Fruit fly (Drosophila melanogaster) whole organism, prepupa: Measurements from ENCODE around the gene cv.

Experiments used
- Blimp-1 ChIP-seq: fragments of 200-800 bp; sonication (Bioruptor generic); optimal IDR thresholded peaks from 3 replicates; lab custom pipeline; 2017; ENCODE audit warnings: missing biosample characterization, missing genetic modification characterization, mild to moderate bottlenecking, moderate library complexity, missing genetic modification reagents
- CG10669 ChIP-seq: fragments of 200-800 bp; sonication (Bioruptor generic); optimal IDR thresholded peaks from 3 replicates; lab custom pipeline; 2018; ENCODE audit warnings: missing biosample characterization, mild to moderate bottlenecking, missing genetic modification characterization, moderate library complexity
- CG11294 ChIP-seq: fragments of 200-800 bp; sonication (Bioruptor generic); IDR thresholded peaks from 2 replicates; pipeline ENCODE4 v1.3.6; 2022; ENCODE audit warnings: missing biosample characterization, missing genetic modification characterization
- CG11762 ChIP-seq: fragments of 200-800 bp; sonication (Bioruptor generic); optimal IDR thresholded peaks from 3 replicates; lab custom pipeline; 2016; ENCODE audit warnings: missing biosample characterization, missing genetic modification characterization; ENCODE audit not compliant: insufficient read depth
- CG11902 ChIP-seq: fragments of 200-800 bp; sonication (Bioruptor generic); optimal IDR thresholded peaks from 3 replicates; lab custom pipeline; 2016; ENCODE audit warnings: missing biosample characterization, missing genetic modification characterization
- CG15336 ChIP-seq: fragments of 200-800 bp; sonication (Bioruptor generic); IDR thresholded peaks from 2 replicates; pipeline ENCODE4 v1.3.6; 2022; ENCODE audit warnings: missing biosample characterization, missing genetic modification characterization
- CG1621 ChIP-seq: fragments of 200-800 bp; sonication (Bioruptor generic); optimal IDR thresholded peaks from 3 replicates; lab custom pipeline; 2018; ENCODE audit warnings: missing biosample characterization, mild to moderate bottlenecking, missing genetic modification characterization
- CG16779 ChIP-seq: fragments of 200-800 bp; sonication (Bioruptor generic); optimal IDR thresholded peaks from 3 replicates; lab custom pipeline; 2017; ENCODE audit warnings: missing biosample characterization, mild to moderate bottlenecking, missing genetic modification characterization
- CG3032 ChIP-seq: fragments of 200-800 bp; optimal IDR thresholded peaks from 2 replicates; lab custom pipeline; 2019; ENCODE audit warnings: missing biosample characterization, mild to moderate bottlenecking, missing genetic modification characterization, moderate library complexity
- CG32006 ChIP-seq: fragments of 200-800 bp; sonication (Bioruptor generic); optimal IDR thresholded peaks from 3 replicates; lab custom pipeline; 2017; ENCODE audit warnings: missing biosample characterization, mild to moderate bottlenecking, missing genetic modification characterization
- CG6163 ChIP-seq: fragments of 200-800 bp; sonication (Bioruptor generic); IDR thresholded peaks from 3 replicates; pipeline ENCODE4 v1.3.6; 2022; ENCODE audit warnings: missing biosample characterization, missing genetic modification characterization
- CG6808 ChIP-seq: fragments of 200-800 bp; sonication (Bioruptor generic); optimal IDR thresholded peaks from 3 replicates; lab custom pipeline; 2017; ENCODE audit warnings: missing biosample characterization, missing genetic modification characterization, mild to moderate bottlenecking, moderate library complexity, missing genetic modification reagents
- CG6854 ChIP-seq: fragments of 200-800 bp; sonication (Bioruptor generic); optimal IDR thresholded peaks from 2 replicates; lab custom pipeline; 2017; ENCODE audit warnings: missing biosample characterization, mild to moderate bottlenecking, missing genetic modification characterization
- CG8119 ChIP-seq: fragments of 200-800 bp; sonication (Bioruptor generic); IDR thresholded peaks from 3 replicates; pipeline ENCODE4 v1.3.6; 2022; ENCODE audit warnings: missing biosample characterization, missing genetic modification characterization
- CG9139 ChIP-seq: fragments of 200-800 bp; sonication (Bioruptor generic); optimal IDR thresholded peaks from 3 replicates; lab custom pipeline; 2017; ENCODE audit warnings: missing biosample characterization, mild to moderate bottlenecking, missing genetic modification characterization
- Eip78C ChIP-seq: fragments of 200-800 bp; sonication (Bioruptor generic); peaks from one replicate; lab custom pipeline; 2016; ENCODE audit warnings: missing biosample characterization, missing genetic modification characterization
- Eip93F ChIP-seq: fragments of 200-800 bp; sonication (Bioruptor generic); optimal IDR thresholded peaks from 2 replicates; lab custom pipeline; 2016; ENCODE audit warnings: missing biosample characterization, mild to moderate bottlenecking, missing genetic modification characterization
- Ets21C ChIP-seq: fragments of 200-800 bp; sonication (Bioruptor generic); optimal IDR thresholded peaks from 3 replicates; lab custom pipeline; 2016; ENCODE audit warnings: missing biosample characterization, missing genetic modification characterization
- Ets96B ChIP-seq: fragments of 200-800 bp; optimal IDR thresholded peaks from 2 replicates; lab custom pipeline; 2019; ENCODE audit warnings: missing biosample characterization, mild to moderate bottlenecking, missing genetic modification characterization, moderate library complexity
- Gug ChIP-seq: fragments of 200-800 bp; sonication (Bioruptor generic); IDR thresholded peaks from 2 replicates; pipeline ENCODE4 v1.3.6; 2022; ENCODE audit warnings: missing biosample characterization, missing genetic modification characterization
- Hr39 ChIP-seq: fragments of 200-800 bp; sonication (Bioruptor generic); optimal IDR thresholded peaks from 2 replicates; lab custom pipeline; 2016; ENCODE audit warnings: missing biosample characterization, missing genetic modification characterization
- Hr4 ChIP-seq: fragments of 200-800 bp; sonication (Bioruptor generic); optimal IDR thresholded peaks from 3 replicates; lab custom pipeline; 2016; ENCODE audit warnings: missing biosample characterization, missing genetic modification characterization
- Lpt ChIP-seq: fragments of 200-800 bp; sonication (Bioruptor generic); optimal IDR thresholded peaks from 3 replicates; lab custom pipeline; 2016; ENCODE audit warnings: missing biosample characterization, missing genetic modification characterization
- Met ChIP-seq: fragments of 200-800 bp; sonication (Bioruptor generic); optimal IDR thresholded peaks from 3 replicates; lab custom pipeline; 2016; ENCODE audit warnings: missing biosample characterization, missing genetic modification characterization
- OdsH ChIP-seq: fragments of 200-800 bp; sonication (Bioruptor generic); optimal IDR thresholded peaks from 3 replicates; lab custom pipeline; 2016; ENCODE audit warnings: missing biosample characterization, missing genetic modification characterization
- Smox ChIP-seq: fragments of 200-800 bp; sonication (Bioruptor generic); optimal IDR thresholded peaks from 3 replicates; lab custom pipeline; 2016; ENCODE audit warnings: missing biosample characterization, missing genetic modification characterization
- Sox102F ChIP-seq: fragments of 200-800 bp; sonication (Bioruptor generic); optimal IDR thresholded peaks from 2 replicates; lab custom pipeline; 2016; ENCODE audit warnings: missing biosample characterization, mild to moderate bottlenecking, missing genetic modification characterization
- Sox14 ChIP-seq: fragments of 200-800 bp; sonication (Bioruptor generic); optimal IDR thresholded peaks from 3 replicates; lab custom pipeline; 2016; ENCODE audit warnings: missing biosample characterization, missing genetic modification characterization
- Sox15 ChIP-seq: fragments of 200-800 bp; sonication (Bioruptor generic); optimal IDR thresholded peaks from 3 replicates; lab custom pipeline; 2016; ENCODE audit warnings: missing biosample characterization, missing genetic modification characterization
- dsx ChIP-seq: fragments of 200-800 bp; optimal IDR thresholded peaks from 3 replicates; lab custom pipeline; 2019; ENCODE audit warnings: missing biosample characterization, mild to moderate bottlenecking, missing genetic modification characterization, moderate library complexity; ENCODE audit not compliant: poor library complexity, severe bottlenecking
- eg ChIP-seq: fragments of 200-800 bp; sonication (Bioruptor generic); IDR thresholded peaks from 3 replicates; pipeline ENCODE4 v1.3.6; 2022; ENCODE audit warnings: missing biosample characterization, missing genetic modification characterization
- esn ChIP-seq: fragments of 200-800 bp; sonication (Bioruptor generic); optimal IDR thresholded peaks from 2 replicates; lab custom pipeline; 2016; ENCODE audit warnings: missing biosample characterization, mild to moderate bottlenecking, missing genetic modification characterization, moderate library complexity
- fd85E ChIP-seq: fragments of 200-800 bp; sonication (Bioruptor generic); optimal IDR thresholded peaks from 3 replicates; lab custom pipeline; 2016; ENCODE audit warnings: missing biosample characterization, missing genetic modification characterization
- fkh ChIP-seq: fragments of 200-800 bp; sonication (Bioruptor generic); optimal IDR thresholded peaks from 3 replicates; lab custom pipeline; 2017; ENCODE audit warnings: missing biosample characterization, mild to moderate bottlenecking, missing genetic modification characterization, moderate library complexity
- lz ChIP-seq: fragments of 200-800 bp; sonication (Bioruptor generic); optimal IDR thresholded peaks from 3 replicates; lab custom pipeline; 2016; ENCODE audit warnings: missing biosample characterization, missing genetic modification characterization
- pdm3 ChIP-seq: fragments of 200-800 bp; sonication (Bioruptor generic); optimal IDR thresholded peaks from 3 replicates; lab custom pipeline; 2016; ENCODE audit warnings: missing biosample characterization, missing genetic modification characterization
- ss ChIP-seq, 2 experiments: fragments of 200-800 bp; sonication (Bioruptor generic); optimal IDR thresholded peaks; 2 replicates in 1 of 2; 3 replicates in 1 of 2; lab custom pipeline; 2017 to 2018; ENCODE audit warnings: mild to moderate bottlenecking in 2 of 2, missing biosample characterization in 2 of 2, missing genetic modification characterization in 2 of 2, moderate library complexity in 1 of 2
- svp ChIP-seq: fragments of 200-800 bp; sonication (Bioruptor generic); peaks from one replicate; lab custom pipeline; 2016; ENCODE audit warnings: missing biosample characterization, missing genetic modification characterization
- vri ChIP-seq: fragments of 200-800 bp; sonication (Bioruptor generic); optimal IDR thresholded peaks from 3 replicates; lab custom pipeline; 2016; ENCODE audit warnings: missing biosample characterization, mild to moderate bottlenecking, missing genetic modification characterization

cv gene

DNA sequence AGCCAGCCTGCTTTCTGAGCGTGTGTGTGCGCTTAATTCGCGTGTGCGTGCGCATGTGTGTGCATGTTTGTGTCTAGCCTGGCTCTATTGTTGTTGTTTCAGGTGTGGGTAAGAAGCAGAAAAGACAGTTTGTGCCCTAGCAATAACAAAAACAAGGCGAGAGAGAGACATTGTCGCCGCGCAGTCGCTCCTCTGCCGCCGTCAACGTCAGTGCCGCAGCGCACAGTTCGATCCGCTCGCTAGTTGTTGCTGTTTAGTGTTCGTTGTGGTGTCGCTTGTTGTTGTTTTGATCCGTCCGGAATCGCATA, 368 bp downstream of the cv start:
- TF ChIP-seq OdsH: no peak
- peak; percentile 42 for TF ChIP-seq fkh (GFP tag; lab: Kevin White, UChicago)
- TF ChIP-seq dsx (GFP tag; lab: Kevin White, UChicago): peak; percentile 72
- TF ChIP-seq Eip93F (GFP tag; lab: Kevin White, UChicago): no peak
- TF ChIP-seq Sox14 (GFP tag; lab: Kevin White, UChicago): no peak
- TF ChIP-seq esn (GFP tag; lab: Kevin White, UChicago): no peak
- TF ChIP-seq CG6854 (GFP tag; lab: Kevin White, UChicago): no peak
- no peak for TF ChIP-seq Blimp-1 (GFP tag; lab: Kevin White, UChicago)

DNA sequence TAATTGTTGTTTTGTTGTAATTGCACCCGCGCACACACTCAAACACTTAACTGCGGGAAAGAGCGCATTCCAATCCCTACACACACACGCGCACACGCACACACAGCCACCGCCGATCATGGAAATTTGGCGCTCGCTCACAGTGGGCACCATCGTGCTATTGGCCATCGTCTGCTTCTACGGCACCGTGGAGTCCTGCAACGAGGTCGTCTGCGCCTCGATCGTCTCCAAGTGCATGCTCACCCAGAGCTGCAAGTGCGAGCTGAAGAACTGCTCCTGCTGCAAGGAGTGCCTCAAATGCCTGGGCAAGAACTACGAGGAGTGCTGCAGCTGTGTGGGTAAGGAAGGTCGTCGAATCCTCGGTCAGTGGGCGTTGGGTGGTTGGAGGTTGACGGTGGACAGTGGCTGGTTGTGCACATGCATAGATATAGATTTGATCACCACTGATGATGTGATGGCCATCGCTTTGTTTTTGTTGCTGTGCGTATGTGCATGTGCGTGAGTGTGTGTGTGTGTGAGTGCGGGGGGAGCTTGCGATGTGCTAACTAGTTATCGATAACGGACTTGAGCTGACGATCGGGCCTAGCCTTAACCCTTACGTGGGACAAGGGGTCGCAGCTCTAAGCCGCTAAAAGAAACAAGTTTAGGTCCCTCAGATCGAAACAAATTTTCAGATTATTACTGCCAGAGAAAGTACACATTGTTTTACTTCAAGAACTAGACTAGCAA, 1.0 kb downstream of the cv start:
- TF ChIP-seq CG6854 (GFP tag; lab: Kevin White, UChicago) (no peak), Eip78C (GFP tag; lab: Kevin White, UChicago) (peak; percentile 78), CG16779 (tag; lab: Kevin White, UChicago) (peak; percentile 6), CG15336 (0 out of 2 replicates have a peak, but pooled peaks have one; percentile 24), CG6808 (GFP tag; lab: Kevin White, UChicago) (peak; percentile 5), ss (GFP tag; optimal IDR thresholded peaks at IDR 0.05; lab: Kevin White, UChicago) (peak in 1 of 2 experiments; percentile 1), svp (GFP tag; lab: Kevin White, UChicago) (peak; percentile 51), Sox14 (GFP tag; lab: Kevin White, UChicago) (no peak), CG32006 (GFP tag; lab: Kevin White, UChicago) (peak; percentile 37), Hr39 (GFP tag; lab: Kevin White, UChicago) (no peak), Hr4 (GFP tag; lab: Kevin White, UChicago) (no peak)

DNA sequence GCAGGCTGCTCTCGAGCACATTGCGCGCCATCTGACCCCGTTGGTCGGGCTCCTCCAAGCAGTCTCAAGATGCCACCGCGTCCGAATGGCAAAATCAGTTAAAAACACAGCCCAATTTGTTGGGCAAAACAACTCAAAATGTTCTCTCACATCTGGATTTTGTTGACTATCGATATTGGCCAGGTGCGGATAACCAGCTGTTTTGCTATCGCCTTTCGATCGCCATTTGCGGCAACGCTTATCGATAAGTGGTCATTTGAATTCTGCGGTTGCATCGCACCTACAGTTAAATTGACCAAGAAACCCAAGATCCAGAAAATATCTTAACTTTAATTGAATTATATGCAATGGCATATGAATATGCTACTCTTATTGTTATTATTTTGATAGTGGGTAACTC, 5.2 kb downstream of the cv start, which contains the start of gene CG3149:
Gene CG3149 (minus strand): TSS at position 171 of the 400 bp plus-strand sequence.
- TF ChIP-seq CG11294 (GFP tag; lab: Robert Waterston, UW) (no peak), Eip78C (GFP tag; lab: Kevin White, UChicago) (peak; percentile 45)

DNA sequence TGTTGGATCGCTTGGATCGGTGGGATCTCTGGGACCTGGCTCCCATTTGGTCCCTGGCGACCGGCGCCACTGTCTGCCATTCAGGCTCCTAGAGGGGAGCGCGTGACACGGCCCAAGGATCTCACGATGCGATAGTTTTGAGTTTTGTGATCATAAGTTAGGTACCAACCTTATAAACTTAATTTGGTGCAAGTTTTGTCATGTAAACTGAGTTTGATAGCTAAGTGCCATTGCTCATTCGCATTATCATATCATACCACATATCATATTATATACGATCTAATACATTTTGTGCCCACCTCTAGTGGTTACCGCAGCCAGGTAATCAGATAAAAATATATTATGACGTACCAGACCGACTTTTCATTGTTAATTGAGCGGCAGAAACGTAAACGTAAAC, 6.2 kb downstream of the cv start:
- no peak for TF ChIP-seq CG1621 (tag; lab: Kevin White, UChicago)
- TF ChIP-seq Ets96B: peak; percentile 84
- TF ChIP-seq CG3032 (tag; lab: Kevin White, UChicago): peak; percentile 86
- peak; percentile 22; the same call in 1 of the 3 replicates for TF ChIP-seq eg
- TF ChIP-seq Hr39 (GFP tag; lab: Kevin White, UChicago): no peak
- TF ChIP-seq fd85E (GFP tag; lab: Kevin White, UChicago): no peak
- peak; percentile 37 for TF ChIP-seq CG6163 (GFP tag; lab: Robert Waterston, UW)
- no peak for TF ChIP-seq Met (GFP tag; lab: Kevin White, UChicago)
- TF ChIP-seq dsx (GFP tag; lab: Kevin White, UChicago): peak; percentile 64
- peak; percentile 29 for TF ChIP-seq CG10669 (GFP tag; lab: Kevin White, UChicago)
- no peak for TF ChIP-seq OdsH
- TF ChIP-seq Sox102F (GFP tag; lab: Kevin White, UChicago): no peak

DNA sequence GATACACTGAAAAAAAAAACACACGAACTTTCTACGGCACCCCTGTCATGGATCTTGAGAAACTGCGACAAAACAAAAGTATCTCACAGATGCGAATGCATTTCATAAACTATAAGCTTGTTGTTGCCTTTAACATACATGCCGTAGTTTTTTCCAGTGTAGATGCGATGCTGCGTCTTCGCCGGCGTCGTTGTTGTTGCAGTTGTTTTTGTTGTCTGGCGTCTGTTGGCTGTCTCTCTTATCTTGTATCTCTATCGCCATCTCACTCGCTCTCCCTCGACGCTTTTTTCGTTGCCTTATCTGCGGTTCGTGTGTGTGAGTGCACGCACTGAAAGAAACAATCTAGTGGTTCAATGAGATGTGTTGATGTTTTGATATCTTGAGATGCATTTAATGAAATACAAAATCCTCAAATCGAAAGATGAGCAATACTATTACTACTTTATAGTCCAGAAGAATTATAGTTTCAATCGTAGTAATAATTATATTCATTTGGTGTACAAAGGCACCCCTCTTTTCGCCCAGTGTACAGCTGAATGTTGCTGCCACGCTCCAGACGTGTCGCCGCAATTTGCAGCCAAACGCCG, 6.7 kb downstream of the cv start:
- TF ChIP-seq lz (peak; percentile 98), Ets21C (GFP tag; lab: Kevin White, UChicago) (peak; percentile 96), ss (GFP tag; optimal IDR thresholded peaks at IDR 0.05; lab: Kevin White, UChicago) (peak; percentile 95 to 97), Sox15 (peak; percentile 96), Ets96B (peak; percentile 83), Gug (GFP tag; lab: Robert Waterston, UW) (peak; percentile 93), Lpt (peak; percentile 94), CG8119 (peak; percentile 94), CG3032 (tag; lab: Kevin White, UChicago) (peak; percentile 74), Sox14 (GFP tag; lab: Kevin White, UChicago) (peak; percentile 98), CG11762 (GFP tag; lab: Kevin White, UChicago) (peak; percentile 97), Sox102F (GFP tag; lab: Kevin White, UChicago) (peak; percentile 97), CG11902 (GFP tag; lab: Kevin White, UChicago) (peak; percentile 96), Smox (GFP tag; lab: Kevin White, UChicago) (peak; percentile 97), CG9139 (GFP tag; lab: Kevin White, UChicago) (peak; percentile 94), CG15336 (peak; percentile 95), pdm3 (GFP tag; lab: Kevin White, UChicago) (peak; percentile 98), dsx (GFP tag; lab: Kevin White, UChicago) (peak; percentile 84), esn (GFP tag; lab: Kevin White, UChicago) (peak; percentile 98), Eip93F (GFP tag; lab: Kevin White, UChicago) (peak; percentile 95), vri (GFP tag; lab: Kevin White, UChicago) (peak; percentile 96)
